Worm (Caenorhabditis elegans) whole organism, midembryonic: Measurements from ENCODE around the gene ssr-2.
"Not testable (repeated sequence)": the region's sequence is repeated elsewhere in the genome, so short reads cannot be mapped to it uniquely, and the experiment has no call there.

ENCODE experiments used
- T22C8.4 ChIP-seq: fragments of 200-800 bp; sonication (Bioruptor generic); IDR thresholded peaks from 2 replicates; pipeline ENCODE4 v1.3.6; 2022; ENCODE audit warnings: missing genetic modification characterization, missing compliant biosample characterization
- cog-1 ChIP-seq: sonication (generic microtip); optimal IDR thresholded peaks from 2 replicates; lab custom pipeline; 2016; ENCODE audit warnings: missing genetic modification characterization, missing compliant biosample characterization
- flt-1 ChIP-seq: fragments of 200-800 bp; sonication (Bioruptor generic); IDR thresholded peaks from 2 replicates; pipeline ENCODE4 v1.3.6; 2022; ENCODE audit warnings: missing genetic modification characterization, missing compliant biosample characterization
- klf-2 ChIP-seq: fragments of 200-800 bp; sonication (Bioruptor generic); conservative IDR thresholded peaks from 2 replicates; pipeline ENCODE4 v1.3.6; 2022; ENCODE audit warnings: missing genetic modification reagents, missing genetic modification characterization, missing compliant biosample characterization
- med-1 ChIP-seq: sonication (generic microtip); optimal IDR thresholded peaks from 2 replicates; lab custom pipeline; 2017; ENCODE audit warnings: missing genetic modification characterization, mild to moderate bottlenecking, missing compliant biosample characterization, antibody characterized with exemption, missing genetic modification reagents; ENCODE audit not compliant: insufficient read depth
- ref-1 ChIP-seq: fragments of 200-800 bp; sonication (Bioruptor generic); conservative IDR thresholded peaks from 2 replicates; pipeline ENCODE4 v1.3.6; 2022; ENCODE audit warnings: missing genetic modification reagents, missing genetic modification characterization, missing compliant biosample characterization
- tab-1 ChIP-seq: fragments of 200-800 bp; sonication (Bioruptor generic); IDR thresholded peaks from 2 replicates; pipeline ENCODE4 v1.3.6; 2022; ENCODE audit warnings: missing genetic modification characterization, missing compliant biosample characterization
- ztf-23 ChIP-seq: fragments of 200-800 bp; sonication (Bioruptor generic); IDR thresholded peaks from 2 replicates; pipeline ENCODE4 v1.3.6; 2022; ENCODE audit warnings: missing genetic modification reagents, missing genetic modification characterization, missing compliant biosample characterization
- ztf-29 ChIP-seq: fragments of 200-800 bp; sonication (Bioruptor generic); IDR thresholded peaks from 2 replicates; pipeline ENCODE4 v1.3.6; 2022; ENCODE audit warnings: missing genetic modification reagents, missing genetic modification characterization, missing compliant biosample characterization

DNA sequence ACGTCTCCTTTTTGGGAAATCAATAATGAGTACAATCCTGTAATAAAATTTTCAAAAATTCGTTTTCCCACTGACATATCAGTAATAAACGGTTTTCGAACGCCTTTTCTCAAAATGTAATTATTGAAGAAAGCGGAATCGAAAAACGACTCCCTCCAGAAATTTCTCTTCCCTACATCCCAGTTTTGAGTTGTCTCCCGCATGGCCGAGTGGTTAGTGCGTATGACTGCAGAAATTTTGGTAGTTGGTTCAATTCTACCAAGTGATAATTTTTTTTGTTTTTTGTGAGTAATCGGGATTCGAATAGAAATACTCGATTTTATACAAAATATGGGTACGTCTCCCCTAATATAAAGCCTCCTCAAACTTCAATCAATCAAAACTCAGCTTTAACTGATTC lies 25.9 kb downstream of the ssr-2 start:
- peak; percentile 51; the same call in 1 of the 2 replicates for TF ChIP-seq ref-1 (GFP tag; lab: Robert Waterston, UW)
- not testable (repeated sequence) for TF ChIP-seq med-1 (GFP tag; lab: Kevin White, UChicago); klf-2; cog-1 (tag; lab: Kevin White, UChicago); ztf-29 (GFP tag; lab: Robert Waterston, UW)
- peak; percentile 36; the same call in 1 of the 2 replicates for TF ChIP-seq T22C8.4 (GFP tag; lab: Robert Waterston, UW)
- 0 out of 2 replicates have a peak, but pooled peaks have one; percentile 36 for TF ChIP-seq tab-1 (GFP tag; lab: Robert Waterston, UW)
- peak; percentile 53 for TF ChIP-seq flt-1 (GFP tag; lab: Robert Waterston, UW)
- peak; percentile 56; the same call in 1 of the 2 replicates for TF ChIP-seq ztf-23
